Worm (Caenorhabditis elegans) whole organism, young adult: ENCODE results near the gene his-48.
A peak's percentile ranks its signal among the peaks of the same experiment; 100 is the strongest.

ENCODE experiments used
- B0019.2 ChIP-seq: fragments of 200-800 bp; sonication (Bioruptor generic); conservative IDR thresholded peaks from 2 replicates; pipeline ENCODE4 v1.3.6; 2022; ENCODE audit warnings: missing genetic modification reagents, missing genetic modification characterization, missing compliant biosample characterization
- C17E4.6 ChIP-seq: fragments of 200-800 bp; sonication (Bioruptor generic); IDR thresholded peaks from 2 replicates; pipeline ENCODE4 v1.3.6; 2022; ENCODE audit warnings: missing genetic modification reagents, missing genetic modification characterization, missing compliant biosample characterization
- D2030.7 ChIP-seq: fragments of 200-800 bp; sonication (Bioruptor generic); IDR thresholded peaks from 2 replicates; pipeline ENCODE4 v1.3.6; 2022; ENCODE audit warnings: missing genetic modification reagents, missing genetic modification characterization, missing compliant biosample characterization
- F33H1.4 ChIP-seq: fragments of 200-800 bp; sonication (Bioruptor generic); IDR thresholded peaks from 2 replicates; pipeline ENCODE4 v1.3.6; 2022; ENCODE audit warnings: missing genetic modification reagents, missing genetic modification characterization, missing compliant biosample characterization
- F39B2.1 ChIP-seq: fragments of 200-800 bp; sonication (Bioruptor generic); IDR thresholded peaks from 2 replicates; pipeline ENCODE4 v1.3.6; 2022; ENCODE audit warnings: missing genetic modification reagents, missing genetic modification characterization, missing compliant biosample characterization
- F49E8.2 ChIP-seq: sonication (generic microtip); optimal IDR thresholded peaks from 3 replicates; lab custom pipeline; 2017; ENCODE audit warnings: missing genetic modification characterization, mild to moderate bottlenecking, missing compliant biosample characterization, antibody characterized with exemption, moderate library complexity; ENCODE audit not compliant: insufficient read depth
- F57C9.4 ChIP-seq: sonication (generic microtip); optimal IDR thresholded peaks from 2 replicates; lab custom pipeline; 2017; ENCODE audit warnings: mild to moderate bottlenecking, missing genetic modification characterization, missing compliant biosample characterization
- Y53G8AR.9 ChIP-seq: fragments of 200-800 bp; sonication (Bioruptor generic); conservative IDR thresholded peaks from 2 replicates; pipeline ENCODE4 v1.3.6; 2022; ENCODE audit warnings: missing genetic modification reagents, missing genetic modification characterization, missing compliant biosample characterization
- Y79H2A.3 ChIP-seq: fragments of 200-800 bp; sonication (Bioruptor generic); conservative IDR thresholded peaks from 2 replicates; pipeline ENCODE4 v1.3.6; 2022; ENCODE audit warnings: missing genetic modification reagents, missing genetic modification characterization, missing compliant biosample characterization
- Y95B8A.8 ChIP-seq: fragments of 200-800 bp; sonication (Bioruptor generic); IDR thresholded peaks from 2 replicates; pipeline ENCODE4 v1.3.6; 2022; ENCODE audit warnings: missing genetic modification reagents, missing genetic modification characterization, missing compliant biosample characterization
- athp-1 ChIP-seq: sonication (generic microtip); optimal IDR thresholded peaks from 2 replicates; lab custom pipeline; 2017; ENCODE audit warnings: mild to moderate bottlenecking, missing genetic modification characterization, missing compliant biosample characterization
- attf-3 ChIP-seq: fragments of 200-800 bp; sonication (Bioruptor generic); conservative IDR thresholded peaks from 2 replicates; pipeline ENCODE4 v1.3.6; 2022; ENCODE audit warnings: missing genetic modification reagents, missing genetic modification characterization, missing compliant biosample characterization
- attf-6 ChIP-seq: fragments of 200-800 bp; sonication (Bioruptor generic); IDR thresholded peaks from 2 replicates; pipeline ENCODE4 v1.3.6; 2022; ENCODE audit warnings: missing genetic modification reagents, missing genetic modification characterization, missing compliant biosample characterization
- cebp-2 ChIP-seq: fragments of 200-800 bp; sonication (Bioruptor generic); IDR thresholded peaks from 2 replicates; pipeline ENCODE4 v1.3.6; 2022; ENCODE audit warnings: missing genetic modification characterization, missing compliant biosample characterization
- ceh-100 ChIP-seq: fragments of 200-800 bp; sonication (Bioruptor generic); IDR thresholded peaks from 2 replicates; pipeline ENCODE4 v1.3.6; 2022; ENCODE audit warnings: missing genetic modification reagents, missing genetic modification characterization, missing compliant biosample characterization
- ceh-27 ChIP-seq: fragments of 200-800 bp; sonication (Bioruptor generic); optimal IDR thresholded peaks from 2 replicates; lab custom pipeline; 2018; ENCODE audit warnings: mild to moderate bottlenecking, missing genetic modification characterization, moderate library complexity, missing compliant biosample characterization
- ceh-79 ChIP-seq: sonication (generic microtip); optimal IDR thresholded peaks from 2 replicates; lab custom pipeline; 2017; ENCODE audit warnings: mild to moderate bottlenecking, missing genetic modification characterization, missing compliant biosample characterization
- dox-1 ChIP-seq: fragments of 200-800 bp; sonication (Bioruptor generic); IDR thresholded peaks from 2 replicates; pipeline ENCODE4 v1.3.6; 2022; ENCODE audit warnings: missing genetic modification reagents, missing genetic modification characterization, missing compliant biosample characterization
- dpl-1 ChIP-seq: fragments of 150-350 bp; optimal IDR thresholded peaks from 2 replicates; lab custom pipeline; 2014; ENCODE audit warnings: missing biosample characterization, missing genetic modification reagents, missing genetic modification characterization
- egl-44 ChIP-seq: fragments of 200-800 bp; sonication (Bioruptor generic); IDR thresholded peaks from 2 replicates; pipeline ENCODE4 v1.3.6; 2022; ENCODE audit warnings: missing genetic modification reagents, missing genetic modification characterization, missing compliant biosample characterization
- ekl-4 ChIP-seq: fragments of 200-800 bp; sonication (Bioruptor generic); IDR thresholded peaks from 2 replicates; pipeline ENCODE4 v1.3.6; 2022; ENCODE audit warnings: missing genetic modification reagents, missing genetic modification characterization, missing compliant biosample characterization
- gei-17 ChIP-seq: fragments of 200-800 bp; sonication (Bioruptor generic); optimal IDR thresholded peaks from 2 replicates; lab custom pipeline; 2018; ENCODE audit warnings: mild to moderate bottlenecking, missing genetic modification characterization, missing compliant biosample characterization
- him-1 ChIP-seq: sonication (generic microtip); optimal IDR thresholded peaks from 2 replicates; lab custom pipeline; 2016; ENCODE audit warnings: missing genotype, missing genetic modification reagents, missing genetic modification characterization, missing compliant biosample characterization
- hmg-1.2 ChIP-seq: fragments of 200-800 bp; sonication (Bioruptor generic); IDR thresholded peaks from 2 replicates; pipeline ENCODE4 v1.3.6; 2022; ENCODE audit warnings: missing genetic modification reagents, missing genetic modification characterization, missing compliant biosample characterization
- hmg-20 ChIP-seq: fragments of 200-800 bp; sonication (Bioruptor generic); IDR thresholded peaks from 2 replicates; pipeline ENCODE4 v1.3.6; 2022; ENCODE audit warnings: missing genetic modification reagents, missing genetic modification characterization, missing compliant biosample characterization
- hrde-1 ChIP-seq: sonication (generic microtip); optimal IDR thresholded peaks from 2 replicates; lab custom pipeline; 2016; ENCODE audit warnings: missing genetic modification characterization, mild to moderate bottlenecking, missing compliant biosample characterization, moderate library complexity, missing genotype, missing genetic modification reagents, borderline replicate concordance
- lin-26 ChIP-seq: fragments of 200-800 bp; sonication (Bioruptor generic); IDR thresholded peaks from 2 replicates; pipeline ENCODE4 v1.3.6; 2022; ENCODE audit warnings: missing genetic modification reagents, missing genetic modification characterization, missing compliant biosample characterization
- lin-40 ChIP-seq: sonication (generic microtip); optimal IDR thresholded peaks from 2 replicates; lab custom pipeline; 2016; ENCODE audit warnings: missing genetic modification characterization, mild to moderate bottlenecking, missing compliant biosample characterization, missing genotype, missing genetic modification reagents
- madf-6 ChIP-seq: fragments of 200-800 bp; sonication (Bioruptor generic); IDR thresholded peaks from 2 replicates; pipeline ENCODE4 v1.3.6; 2022; ENCODE audit warnings: missing genetic modification reagents, missing genetic modification characterization, missing compliant biosample characterization
- mcd-1 ChIP-seq: fragments of 200-800 bp; sonication (Bioruptor generic); IDR thresholded peaks from 2 replicates; pipeline ENCODE4 v1.3.6; 2022; ENCODE audit warnings: missing genetic modification reagents, missing genetic modification characterization, missing compliant biosample characterization
- nhr-120 ChIP-seq: fragments of 200-800 bp; sonication (Bioruptor generic); IDR thresholded peaks from 2 replicates; pipeline ENCODE4 v1.3.6; 2022; ENCODE audit warnings: missing genetic modification characterization, missing compliant biosample characterization
- rcor-1 ChIP-seq: fragments of 200-800 bp; sonication (Bioruptor generic); IDR thresholded peaks from 2 replicates; pipeline ENCODE4 v1.3.6; 2022; ENCODE audit warnings: missing genetic modification reagents, missing genetic modification characterization, missing compliant biosample characterization
- repo-1 ChIP-seq: sonication (generic microtip); optimal IDR thresholded peaks from 2 replicates; lab custom pipeline; 2017; ENCODE audit warnings: mild to moderate bottlenecking, missing genetic modification characterization, missing compliant biosample characterization
- rpc-1 ChIP-seq, 2 experiments: fragments of 150-350 bp in 1 of 2; sonication (generic microtip) in 1 of 2; optimal IDR thresholded peaks; 2 replicates each; lab custom pipeline; 2014 to 2018; ENCODE audit warnings: missing biosample characterization in 1 of 2, missing genetic modification characterization in 1 of 2, missing genetic modification reagents in 1 of 2, missing genotype in 1 of 2
- snpc-1.1 ChIP-seq: sonication (generic microtip); optimal IDR thresholded peaks from 2 replicates; lab custom pipeline; 2017; ENCODE audit warnings: missing genetic modification characterization, mild to moderate bottlenecking, missing compliant biosample characterization, antibody characterized with exemption, moderate library complexity, missing genotype, missing genetic modification reagents; ENCODE audit not compliant: insufficient read depth
- snpc-3.4 ChIP-seq: sonication (generic microtip); optimal IDR thresholded peaks from 2 replicates; lab custom pipeline; 2017; ENCODE audit warnings: missing genetic modification characterization, mild to moderate bottlenecking, missing compliant biosample characterization, antibody characterized with exemption, moderate library complexity, missing genotype, missing genetic modification reagents
- snpc-4 ChIP-seq, 5 experiments: fragments of 150-350 bp in 1 of 5; sonication (generic microtip) in 4 of 5; optimal IDR thresholded peaks; 2 replicates each; lab custom pipeline; 2014 to 2018; ENCODE audit warnings: missing genetic modification characterization in 5 of 5, missing biosample characterization in 3 of 5, antibody characterized with exemption in 2 of 5, mild to moderate bottlenecking in 2 of 5, missing compliant biosample characterization in 2 of 5, missing genotype in 2 of 5, moderate library complexity in 2 of 5, missing genetic modification reagents in 1 of 5
- sptf-2 ChIP-seq: fragments of 200-800 bp; sonication (Bioruptor generic); optimal IDR thresholded peaks from 2 replicates; lab custom pipeline; 2018; ENCODE audit warnings: mild to moderate bottlenecking, missing genetic modification characterization, missing compliant biosample characterization
- unc-62 ChIP-seq: fragments of 150-350 bp; optimal IDR thresholded peaks from 2 replicates; lab custom pipeline; 2014; ENCODE audit warnings: missing biosample characterization, missing genetic modification reagents, missing genetic modification characterization
- ztf-25 ChIP-seq: fragments of 200-800 bp; sonication (Bioruptor generic); IDR thresholded peaks from 2 replicates; pipeline ENCODE4 v1.3.6; 2022; ENCODE audit warnings: missing genetic modification reagents, missing genetic modification characterization, missing compliant biosample characterization
- ztf-3 ChIP-seq: fragments of 200-800 bp; sonication (Bioruptor generic); optimal IDR thresholded peaks from 2 replicates; lab custom pipeline; 2018; ENCODE audit warnings: mild to moderate bottlenecking, missing genetic modification characterization, missing compliant biosample characterization

The his-48 gene

ce11 chrIV:11319884-11320362, 4.6 kb upstream of the his-48 start, which contains the start of gene B0035.18 (continued):
- no peak for TF ChIP-seq gei-17 (GFP tag; lab: Kevin White, UChicago)
- TF ChIP-seq, all 124 proteins: peak for 6

- TF ChIP-seq F49E8.2 (tag; lab: Kevin White, UChicago) (peak; percentile 7), F57C9.4 (tag; lab: Kevin White, UChicago) (no peak), rpc-1 (optimal IDR thresholded peaks at IDR 0.05; lab: Kevin White, UChicago) (no peak), rpc-1 (tag; optimal IDR thresholded peaks at IDR 0.05; lab: Kevin White, UChicago) (no peak)
- TF ChIP-seq, all 124 proteins: peak for 1
Observed at ce11 chrIV:11320500-11320899, 4.0 kb upstream of the his-48 start, which contains the start of gene edg-1. Gene edg-1, plus strand, starts transcription at chrIV:11320800.

- TF ChIP-seq egl-44 (GFP tag; lab: Robert Waterston, UW): peak; percentile 65; the same call in 1 of the 2 replicates
- TF ChIP-seq hmg-20: no peak
- TF ChIP-seq mcd-1 (GFP tag; lab: Robert Waterston, UW): 0 out of 2 replicates have a peak, but pooled peaks have one; percentile 18
- peak; percentile 64; the same call in 1 of the 2 replicates for TF ChIP-seq dox-1 (GFP tag; lab: Robert Waterston, UW)
- no peak for TF ChIP-seq ztf-3 (GFP tag; lab: Kevin White, UChicago)
- TF ChIP-seq ztf-25 (GFP tag; lab: Robert Waterston, UW): 0 out of 2 replicates have a peak, but pooled peaks have one; percentile 43
- TF ChIP-seq F39B2.1 (GFP tag; lab: Robert Waterston, UW): 0 out of 2 replicates have a peak, but pooled peaks have one; percentile 17
- TF ChIP-seq hmg-1.2: peak; percentile 34
- TF ChIP-seq B0019.2 (GFP tag; lab: Robert Waterston, UW): no peak
- TF ChIP-seq nhr-120 (GFP tag; lab: Robert Waterston, UW): no peak
- peak; percentile 37; the same call in 1 of the 2 replicates for TF ChIP-seq F33H1.4 (GFP tag; lab: Robert Waterston, UW)
- TF ChIP-seq D2030.7 (GFP tag; lab: Robert Waterston, UW): peak; percentile 38
- TF ChIP-seq attf-3: no peak
- TF ChIP-seq cebp-2: no peak
- TF ChIP-seq hrde-1 (tag; lab: Kevin White, UChicago): peak; percentile 82
- no peak for TF ChIP-seq ceh-27 (GFP tag; lab: Kevin White, UChicago)
- no peak for TF ChIP-seq snpc-4 (GFP tag; optimal IDR thresholded peaks at IDR 0.05; lab: Kevin White, UChicago)
- peak in 1 of 4 experiments; percentile 25 for TF ChIP-seq snpc-4 (tag; optimal IDR thresholded peaks at IDR 0.05; lab: Kevin White, UChicago)
- no peak for TF ChIP-seq lin-40 (tag; lab: Kevin White, UChicago)
- 0 out of 2 replicates have a peak, but pooled peaks have one; percentile 57 for TF ChIP-seq Y53G8AR.9 (GFP tag; lab: Robert Waterston, UW)
- TF ChIP-seq F49E8.2 (tag; lab: Kevin White, UChicago): peak; percentile 4
- peak; percentile 64 for TF ChIP-seq madf-6 (GFP tag; lab: Robert Waterston, UW)
- TF ChIP-seq unc-62 (GFP tag; lab: Kevin White, UChicago): no peak
- no peak for TF ChIP-seq ceh-79 (tag; lab: Kevin White, UChicago)
- TF ChIP-seq dpl-1 (GFP tag; lab: Kevin White, UChicago): no peak
- no peak for TF ChIP-seq snpc-1.1
- 0 out of 2 replicates have a peak, but pooled peaks have one; percentile 7 for TF ChIP-seq C17E4.6 (GFP tag; lab: Robert Waterston, UW)
- peak; percentile 56; the same call in 1 of the 2 replicates for TF ChIP-seq Y79H2A.3
- no peak for TF ChIP-seq sptf-2 (GFP tag; lab: Kevin White, UChicago)
- peak; percentile 7 for TF ChIP-seq snpc-3.4 (tag; lab: Kevin White, UChicago)
- TF ChIP-seq attf-6 (GFP tag; lab: Robert Waterston, UW): peak; percentile 71; the same call in 1 of the 2 replicates
- TF ChIP-seq athp-1 (tag; lab: Kevin White, UChicago): no peak
- TF ChIP-seq rcor-1: peak; percentile 68
- TF ChIP-seq lin-26 (GFP tag; lab: Robert Waterston, UW): peak; percentile 79
- peak; percentile 59; the same call in 1 of the 2 replicates for TF ChIP-seq Y95B8A.8
- no peak for TF ChIP-seq repo-1 (tag; lab: Kevin White, UChicago)
- TF ChIP-seq him-1: peak; percentile 74
- peak; percentile 79 for TF ChIP-seq ekl-4 (GFP tag; lab: Robert Waterston, UW)
- TF ChIP-seq ceh-100 (GFP tag; lab: Robert Waterston, UW): 0 out of 2 replicates have a peak, but pooled peaks have one; percentile 27
Observed at ce11 chrIV:11323666-11324065, 879 bp upstream of the his-48 start.
